Fruit fly (Drosophila melanogaster) whole organism: ENCODE results near the gene Zir.

Experiments
- CG8478 ChIP-seq: fragments of >200 bp; optimal IDR thresholded peaks from 2 replicates; lab custom pipeline; 2018; ENCODE audit warnings: inconsistent platforms
- Dll ChIP-seq: fragments of >200 bp; optimal IDR thresholded peaks from 2 replicates; lab custom pipeline; 2017
- EcR ChIP-seq, 2 experiments: fragments of >200 bp; optimal IDR thresholded peaks; 2 replicates each; lab custom pipeline; 2017; ENCODE audit warnings: missing biosample characterization in 2 of 2, missing genetic modification characterization in 2 of 2, missing genetic modification reagents in 2 of 2
- psq ChIP-seq: fragments of >200 bp; optimal IDR thresholded peaks from 2 replicates; lab custom pipeline; 2017
- usp ChIP-seq: fragments of >200 bp; optimal IDR thresholded peaks from 2 replicates; lab custom pipeline; 2017; ENCODE audit warnings: missing biosample characterization, missing genetic modification characterization, mixed read lengths

- TF ChIP-seq usp (GFP tag; lab: Kevin White, UChicago) (no peak), CG8478 (no peak), psq (no peak), Dll (lab: Kevin White, UChicago) (no peak), EcR (GFP tag; optimal IDR thresholded peaks at IDR 0.05; lab: Kevin White, UChicago) (no peak)
These were observed 35.4 kb upstream of the Zir start for dm6 chr2L:59058-59603.
